Worm (Caenorhabditis elegans) whole organism, L1 larva: ENCODE measurements around the gene C45G9.6.

Experiments used
- C16A3.4 ChIP-seq: fragments of 150-350 bp; optimal IDR thresholded peaks from 2 replicates; lab custom pipeline; 2014; ENCODE audit warnings: missing biosample characterization, missing genetic modification characterization
- F16B12.6 ChIP-seq: fragments of 150-350 bp; optimal IDR thresholded peaks from 2 replicates; lab custom pipeline; 2014; ENCODE audit warnings: missing biosample characterization, missing genetic modification characterization
- Y116A8C.19 ChIP-seq: sonication (generic microtip); optimal IDR thresholded peaks from 2 replicates; lab custom pipeline; 2016; ENCODE audit warnings: missing compliant biosample characterization, missing genetic modification characterization, borderline replicate concordance
- alr-1 ChIP-seq: fragments of 200-800 bp; sonication (Bioruptor generic); optimal IDR thresholded peaks from 2 replicates; lab custom pipeline; 2018; ENCODE audit warnings: borderline replicate concordance, mild to moderate bottlenecking, missing genetic modification characterization, missing compliant biosample characterization
- aly-2 ChIP-seq: fragments of 150-350 bp; optimal IDR thresholded peaks from 2 replicates; lab custom pipeline; 2014; ENCODE audit warnings: missing biosample characterization, missing genetic modification characterization
- blmp-1 ChIP-seq: fragments of 150-350 bp; optimal IDR thresholded peaks from 2 replicates; lab custom pipeline; 2014; ENCODE audit warnings: missing biosample characterization, missing genetic modification characterization
- ceh-82 ChIP-seq, 3 experiments: fragments of 150-350 bp in 1 of 3; sonication (generic microtip) in 2 of 3; optimal IDR thresholded peaks; 2 replicates each; lab custom pipeline; 2014 to 2017; ENCODE audit warnings: missing biosample characterization in 3 of 3, missing genetic modification characterization in 3 of 3
- ceh-88 ChIP-seq: fragments of 200-800 bp; sonication (Bioruptor generic); IDR thresholded peaks from 2 replicates; pipeline ENCODE4 v1.3.6; 2022; ENCODE audit warnings: missing genetic modification characterization, missing compliant biosample characterization
- ceh-90 ChIP-seq: sonication (generic microtip); optimal IDR thresholded peaks from 2 replicates; lab custom pipeline; 2016; ENCODE audit warnings: missing genetic modification characterization, missing compliant biosample characterization
- ces-1 ChIP-seq: fragments of 150-350 bp; optimal IDR thresholded peaks from 2 replicates; lab custom pipeline; 2014; ENCODE audit warnings: missing biosample characterization, missing genetic modification reagents, missing genetic modification characterization
- dpl-1 ChIP-seq, 3 experiments: fragments of 150-350 bp in 2 of 3; sonication (generic microtip) in 1 of 3; optimal IDR thresholded peaks; 2 replicates each; lab custom pipeline; 2014 to 2017; ENCODE audit warnings: missing biosample characterization in 3 of 3, missing genetic modification characterization in 3 of 3, missing genetic modification reagents in 3 of 3
- dsc-1 ChIP-seq: sonication (generic microtip); optimal IDR thresholded peaks from 2 replicates; lab custom pipeline; 2016; ENCODE audit warnings: mild to moderate bottlenecking, missing genetic modification characterization, missing compliant biosample characterization
- elt-2 ChIP-seq: sonication (generic microtip); optimal IDR thresholded peaks from 2 replicates; lab custom pipeline; 2016; ENCODE audit warnings: missing genetic modification characterization, mild to moderate bottlenecking, inconsistent platforms, missing compliant biosample characterization, missing genetic modification reagents
- elt-3 ChIP-seq, 6 experiments: fragments of 150-350 bp in 1 of 6; sonication (generic microtip); optimal IDR thresholded peaks; 2 replicates each; lab custom pipeline; 2017 to 2018; ENCODE audit warnings: missing biosample characterization in 6 of 6, missing genetic modification characterization in 6 of 6, inconsistent platforms in 1 of 6
- fkh-10 ChIP-seq: sonication (generic microtip); optimal IDR thresholded peaks from 2 replicates; lab custom pipeline; 2017; ENCODE audit warnings: missing biosample characterization, missing genetic modification reagents, missing genetic modification characterization
- fkh-4 ChIP-seq: sonication (generic microtip); optimal IDR thresholded peaks from 2 replicates; lab custom pipeline; 2016; ENCODE audit warnings: missing compliant biosample characterization, missing genetic modification characterization, borderline replicate concordance
- grh-1 ChIP-seq: fragments of 200-800 bp; sonication (Bioruptor generic); IDR thresholded peaks from 2 replicates; pipeline ENCODE4 v1.3.6; 2022; ENCODE audit warnings: missing genetic modification reagents, missing genetic modification characterization, missing compliant biosample characterization
- hlh-4 ChIP-seq: sonication (generic microtip); optimal IDR thresholded peaks from 2 replicates; lab custom pipeline; 2016; ENCODE audit warnings: mild to moderate bottlenecking, missing genetic modification characterization, missing compliant biosample characterization
- hpl-2 ChIP-seq: fragments of 150-350 bp; optimal IDR thresholded peaks from 2 replicates; lab custom pipeline; 2014; ENCODE audit warnings: missing biosample characterization, missing genetic modification reagents, missing genetic modification characterization
- jun-1 ChIP-seq: fragments of 150-350 bp; optimal IDR thresholded peaks from 2 replicates; lab custom pipeline; 2014; ENCODE audit warnings: missing biosample characterization, missing genetic modification reagents, missing genetic modification characterization
- lin-15B ChIP-seq: fragments of 150-350 bp; sonication (generic microtip); optimal IDR thresholded peaks from 3 replicates; lab custom pipeline; 2014; ENCODE audit warnings: missing biosample characterization, missing genetic modification characterization
- lin-35 ChIP-seq, 2 experiments: fragments of 150-350 bp; optimal IDR thresholded peaks; 2 replicates each; lab custom pipeline; 2014; ENCODE audit warnings: missing biosample characterization in 2 of 2, missing genetic modification characterization in 2 of 2, missing genetic modification reagents in 2 of 2
- lin-39 ChIP-seq: fragments of 150-350 bp; optimal IDR thresholded peaks from 2 replicates; lab custom pipeline; 2014; ENCODE audit warnings: missing biosample characterization, missing genetic modification reagents, missing genetic modification characterization
- lir-3 ChIP-seq: sonication (generic microtip); optimal IDR thresholded peaks from 2 replicates; lab custom pipeline; 2016; ENCODE audit warnings: mild to moderate bottlenecking, missing genetic modification characterization, moderate library complexity, missing compliant biosample characterization; ENCODE audit not compliant: poor library complexity
- lsy-2 ChIP-seq, 2 experiments: fragments of 150-350 bp; optimal IDR thresholded peaks; 2 replicates each; lab custom pipeline; 2014; ENCODE audit warnings: missing biosample characterization in 2 of 2, missing genetic modification characterization in 2 of 2
- mab-9 ChIP-seq: fragments of 200-800 bp; sonication (Bioruptor generic); IDR thresholded peaks from 2 replicates; pipeline ENCODE4 v1.3.6; 2022; ENCODE audit warnings: missing genetic modification reagents, missing genetic modification characterization, missing compliant biosample characterization
- nhr-11 ChIP-seq: fragments of 150-350 bp; optimal IDR thresholded peaks from 2 replicates; lab custom pipeline; 2014; ENCODE audit warnings: missing biosample characterization, missing genetic modification characterization
- nhr-12 ChIP-seq: sonication (generic microtip); optimal IDR thresholded peaks from 2 replicates; lab custom pipeline; 2017; ENCODE audit warnings: missing biosample characterization, missing genetic modification characterization
- nhr-20 ChIP-seq: sonication (generic microtip); optimal IDR thresholded peaks from 2 replicates; lab custom pipeline; 2016; ENCODE audit warnings: mild to moderate bottlenecking, missing genetic modification characterization, missing compliant biosample characterization
- nhr-237 ChIP-seq: fragments of 150-350 bp; optimal IDR thresholded peaks from 2 replicates; lab custom pipeline; 2014; ENCODE audit warnings: missing biosample characterization, missing genetic modification characterization
- nhr-28 ChIP-seq: fragments of 150-350 bp; optimal IDR thresholded peaks from 2 replicates; lab custom pipeline; 2014; ENCODE audit warnings: missing biosample characterization, missing genetic modification characterization
- nhr-47 ChIP-seq: sonication (generic microtip); optimal IDR thresholded peaks from 2 replicates; lab custom pipeline; 2016; ENCODE audit warnings: mild to moderate bottlenecking, missing genetic modification characterization, moderate library complexity, missing compliant biosample characterization
- nhr-76 ChIP-seq: sonication (generic microtip); optimal IDR thresholded peaks from 2 replicates; lab custom pipeline; 2017; ENCODE audit warnings: missing biosample characterization, missing genetic modification characterization
- nhr-77 ChIP-seq: fragments of 150-350 bp; optimal IDR thresholded peaks from 2 replicates; lab custom pipeline; 2014; ENCODE audit warnings: missing biosample characterization, missing genetic modification characterization
- nhr-84 ChIP-seq: sonication (generic microtip); optimal IDR thresholded peaks from 2 replicates; lab custom pipeline; 2017; ENCODE audit warnings: missing biosample characterization, missing genetic modification characterization
- nhr-85 ChIP-seq: sonication (generic microtip); peaks from one replicate; lab custom pipeline; 2016; ENCODE audit warnings: missing genetic modification characterization, inconsistent platforms, missing compliant biosample characterization
- nhr-90 ChIP-seq: sonication (generic microtip); optimal IDR thresholded peaks from 2 replicates; lab custom pipeline; 2016; ENCODE audit warnings: mild to moderate bottlenecking, missing genetic modification characterization, missing compliant biosample characterization; ENCODE audit not compliant: poor library complexity
- pag-3 ChIP-seq: sonication (generic microtip); optimal IDR thresholded peaks from 2 replicates; lab custom pipeline; 2017; ENCODE audit warnings: missing genetic modification characterization, mild to moderate bottlenecking, missing compliant biosample characterization, antibody characterized with exemption, borderline replicate concordance; ENCODE audit not compliant: insufficient read depth
- rnt-1 ChIP-seq: sonication (generic microtip); optimal IDR thresholded peaks from 2 replicates; lab custom pipeline; 2016; ENCODE audit warnings: mild to moderate bottlenecking, missing genetic modification characterization, moderate library complexity, missing compliant biosample characterization
- skn-1 ChIP-seq: fragments of 150-350 bp; optimal IDR thresholded peaks from 2 replicates; lab custom pipeline; 2014; ENCODE audit warnings: missing biosample characterization, missing genetic modification characterization
- snpc-4 ChIP-seq: fragments of 150-350 bp; optimal IDR thresholded peaks from 2 replicates; lab custom pipeline; 2014; ENCODE audit warnings: missing biosample characterization, missing genetic modification characterization
- snu-23 ChIP-seq: sonication (generic microtip); optimal IDR thresholded peaks from 2 replicates; lab custom pipeline; 2016; ENCODE audit warnings: missing genetic modification characterization, missing compliant biosample characterization
- sox-4 ChIP-seq: sonication (generic microtip); optimal IDR thresholded peaks from 2 replicates; lab custom pipeline; 2016; ENCODE audit warnings: missing genetic modification characterization, missing compliant biosample characterization
- sptf-1 ChIP-seq: fragments of 150-350 bp; optimal IDR thresholded peaks from 2 replicates; lab custom pipeline; 2014; ENCODE audit warnings: missing biosample characterization, missing genetic modification characterization
- sup-37 ChIP-seq: fragments of 200-800 bp; sonication (Bioruptor generic); optimal IDR thresholded peaks from 2 replicates; lab custom pipeline; 2018; ENCODE audit warnings: mild to moderate bottlenecking, missing genetic modification characterization, missing compliant biosample characterization
- swsn-7 ChIP-seq: sonication (generic microtip); optimal IDR thresholded peaks from 2 replicates; lab custom pipeline; 2016; ENCODE audit warnings: missing genetic modification characterization, missing compliant biosample characterization
- tbx-2 ChIP-seq: sonication (generic microtip); optimal IDR thresholded peaks from 2 replicates; lab custom pipeline; 2016; ENCODE audit warnings: missing genetic modification characterization, missing compliant biosample characterization
- tlp-1 ChIP-seq: fragments of 150-350 bp; optimal IDR thresholded peaks from 2 replicates; lab custom pipeline; 2014; ENCODE audit warnings: missing biosample characterization, missing genetic modification characterization
- unc-30 ChIP-seq: sonication (generic microtip); optimal IDR thresholded peaks from 2 replicates; lab custom pipeline; 2017; ENCODE audit warnings: missing biosample characterization, missing genetic modification characterization
- unc-86 ChIP-seq: sonication (generic microtip); optimal IDR thresholded peaks from 2 replicates; lab custom pipeline; 2016; ENCODE audit warnings: missing genetic modification characterization, missing compliant biosample characterization
- unc-98 ChIP-seq: fragments of 200-800 bp; sonication (Bioruptor generic); IDR thresholded peaks from 2 replicates; pipeline ENCODE4 v1.3.6; 2022; ENCODE audit warnings: missing genetic modification characterization, missing compliant biosample characterization
- zip-4 ChIP-seq: fragments of 200-800 bp; sonication (Bioruptor generic); optimal IDR thresholded peaks from 2 replicates; lab custom pipeline; 2018; ENCODE audit warnings: mild to moderate bottlenecking, missing genetic modification characterization, moderate library complexity, missing compliant biosample characterization
- ztf-11 ChIP-seq, 2 experiments: sonication (generic microtip); optimal IDR thresholded peaks; 2 replicates each; lab custom pipeline; 2016 to 2017; ENCODE audit warnings: missing genetic modification characterization in 2 of 2, missing biosample characterization in 1 of 2, missing compliant biosample characterization in 1 of 2

The C45G9.6 gene

ce11 chrIII:5013915-5014346 is 22.3 kb upstream of the C45G9.6 start (continued):
- peak; percentile 83 to 91 for TF ChIP-seq lsy-2 (tag; optimal IDR thresholded peaks at IDR 0.05; lab: Kevin White, UChicago)
- peak; percentile 13 for TF ChIP-seq F16B12.6 (tag; lab: Kevin White, UChicago)
- peak; percentile 71 for TF ChIP-seq lir-3 (tag; lab: Kevin White, UChicago)
- TF ChIP-seq ztf-11 (tag; optimal IDR thresholded peaks at IDR 0.05; lab: Kevin White, UChicago), result peak in 1 of 2 experiments; percentile 81
- TF ChIP-seq swsn-7, result peak; percentile 89
- peak; percentile 74 for TF ChIP-seq nhr-237 (tag; lab: Kevin White, UChicago)
- TF ChIP-seq fkh-10 (GFP tag; lab: Kevin White, UChicago), result peak; percentile 92
- peak; percentile 71 to 83 for TF ChIP-seq lin-35 (GFP tag; optimal IDR thresholded peaks at IDR 0.05; lab: Kevin White, UChicago)
- peak in 3 of 6 experiments; percentile 41 to 64 (median 54) for TF ChIP-seq elt-3 (tag; optimal IDR thresholded peaks at IDR 0.05; lab: Kevin White, UChicago)
- TF ChIP-seq aly-2, result peak; percentile 86
- TF ChIP-seq unc-98 (GFP tag; lab: Robert Waterston, UW), result no peak
- TF ChIP-seq jun-1 (tag; lab: Kevin White, UChicago), result peak; percentile 85
- TF ChIP-seq nhr-85 (tag; lab: Kevin White, UChicago), result peak; percentile 84
- TF ChIP-seq fkh-4 (tag; lab: Kevin White, UChicago), result peak; percentile 20
- no peak for TF ChIP-seq nhr-12
- TF ChIP-seq Y116A8C.19 (tag; lab: Kevin White, UChicago), result no peak
- TF ChIP-seq nhr-47, result peak; percentile 88
- peak; percentile 37 for TF ChIP-seq nhr-11 (tag; lab: Kevin White, UChicago)
- TF ChIP-seq sptf-1 (tag; lab: Kevin White, UChicago), result no peak
- peak; percentile 75 for TF ChIP-seq nhr-90 (tag; lab: Kevin White, UChicago)
- TF ChIP-seq dpl-1 (GFP tag; optimal IDR thresholded peaks at IDR 0.05; lab: Kevin White, UChicago), result peak; percentile 65 to 69 (median 65)
- peak; percentile 86 for TF ChIP-seq skn-1 (tag; lab: Kevin White, UChicago)
- TF ChIP-seq nhr-28, result no peak
- TF ChIP-seq grh-1 (GFP tag; lab: Robert Waterston, UW), result no peak
- no peak for TF ChIP-seq hlh-4
- TF ChIP-seq snpc-4 (tag; lab: Kevin White, UChicago), result peak; percentile 75
- no peak for TF ChIP-seq nhr-76 (tag; lab: Kevin White, UChicago)
- no peak for TF ChIP-seq hpl-2
- TF ChIP-seq rnt-1 (tag; lab: Kevin White, UChicago), result peak; percentile 71
- TF ChIP-seq ceh-90 (tag; lab: Kevin White, UChicago), result no peak
- peak; percentile 80 for TF ChIP-seq C16A3.4 (tag; lab: Kevin White, UChicago)
- TF ChIP-seq dsc-1 (tag; lab: Kevin White, UChicago), result peak; percentile 73
- TF ChIP-seq ces-1 (GFP tag; lab: Kevin White, UChicago), result no peak
- peak; percentile 57 to 83 (median 80) for TF ChIP-seq ceh-82 (tag; optimal IDR thresholded peaks at IDR 0.05; lab: Kevin White, UChicago)
- peak; percentile 88 for TF ChIP-seq blmp-1 (tag; lab: Kevin White, UChicago)
- peak; percentile 54 for TF ChIP-seq sox-4 (tag; lab: Kevin White, UChicago)
- TF ChIP-seq snu-23 (GFP tag; lab: Kevin White, UChicago), result peak; percentile 96
- TF ChIP-seq tlp-1, result no peak
- TF ChIP-seq tbx-2, result peak; percentile 96
- peak; percentile 86 for TF ChIP-seq nhr-20 (tag; lab: Kevin White, UChicago)
- no peak; the same call in 1 of the 2 replicates for TF ChIP-seq mab-9 (GFP tag; lab: Robert Waterston, UW)
- no peak for TF ChIP-seq unc-30 (tag; lab: Kevin White, UChicago)
- peak; percentile 92 for TF ChIP-seq nhr-77 (tag; lab: Kevin White, UChicago)
- TF ChIP-seq pag-3 (tag; lab: Kevin White, UChicago), result no peak
- TF ChIP-seq nhr-84 (tag; lab: Kevin White, UChicago), result no peak
- no peak for TF ChIP-seq zip-4 (GFP tag; lab: Kevin White, UChicago)
- peak; percentile 45 for TF ChIP-seq lin-15B
- TF ChIP-seq ceh-88 (GFP tag; lab: Robert Waterston, UW), result peak; percentile 55; the same call in 1 of the 2 replicates
- TF ChIP-seq alr-1 (tag; lab: Kevin White, UChicago), result no peak
- peak; percentile 53 for TF ChIP-seq lin-39 (tag; lab: Kevin White, UChicago)
- TF ChIP-seq elt-2 (tag; lab: Kevin White, UChicago), result peak; percentile 44
- TF ChIP-seq unc-86, result peak; percentile 89
- peak; percentile 32 for TF ChIP-seq sup-37 (GFP tag; lab: Kevin White, UChicago)
